Worm (Caenorhabditis elegans) whole organism, L1 larva: ENCODE results near the gene nspc-18.

Experiments used
- C16A3.4 ChIP-seq: fragments of 150-350 bp; optimal IDR thresholded peaks from 2 replicates; lab custom pipeline; 2014; ENCODE audit warnings: missing biosample characterization, missing genetic modification characterization
- aha-1 ChIP-seq: fragments of 150-350 bp; optimal IDR thresholded peaks from 2 replicates; lab custom pipeline; 2014; ENCODE audit warnings: missing biosample characterization, missing genetic modification characterization
- ama-1 ChIP-seq: fragments of 150-350 bp; optimal IDR thresholded peaks from 2 replicates; lab custom pipeline; 2014
- blmp-1 ChIP-seq: fragments of 150-350 bp; optimal IDR thresholded peaks from 2 replicates; lab custom pipeline; 2014; ENCODE audit warnings: missing biosample characterization, missing genetic modification characterization
- ceh-63 ChIP-seq: fragments of 200-800 bp; sonication (Bioruptor generic); optimal IDR thresholded peaks from 2 replicates; lab custom pipeline; 2018; ENCODE audit warnings: mild to moderate bottlenecking, missing genetic modification characterization, missing compliant biosample characterization
- ceh-8 ChIP-seq: fragments of 200-800 bp; sonication (Bioruptor generic); optimal IDR thresholded peaks from 2 replicates; lab custom pipeline; 2018; ENCODE audit warnings: mild to moderate bottlenecking, missing genetic modification characterization, moderate library complexity, missing compliant biosample characterization
- ces-1 ChIP-seq: fragments of 150-350 bp; optimal IDR thresholded peaks from 2 replicates; lab custom pipeline; 2014; ENCODE audit warnings: missing biosample characterization, missing genetic modification reagents, missing genetic modification characterization
- efl-1 ChIP-seq, 4 experiments: fragments of 150-350 bp; optimal IDR thresholded peaks in 3 of 4; peaks in 1 of 4; 1 replicate in 1 of 4; 2 replicates in 3 of 4; lab custom pipeline; 2014; ENCODE audit warnings: missing biosample characterization in 2 of 4, missing genetic modification characterization in 2 of 4, missing genetic modification reagents in 2 of 4
- fkh-4 ChIP-seq: sonication (generic microtip); optimal IDR thresholded peaks from 2 replicates; lab custom pipeline; 2016; ENCODE audit warnings: missing compliant biosample characterization, missing genetic modification characterization, borderline replicate concordance
- fkh-8 ChIP-seq: sonication (generic microtip); optimal IDR thresholded peaks from 2 replicates; lab custom pipeline; 2016; ENCODE audit warnings: mild to moderate bottlenecking, missing genetic modification characterization, missing compliant biosample characterization
- fos-1 ChIP-seq: fragments of 150-350 bp; optimal IDR thresholded peaks from 2 replicates; lab custom pipeline; 2014; ENCODE audit warnings: missing biosample characterization, missing genetic modification characterization
- grh-1 ChIP-seq: fragments of 200-800 bp; sonication (Bioruptor generic); IDR thresholded peaks from 2 replicates; pipeline ENCODE4 v1.3.6; 2022; ENCODE audit warnings: missing genetic modification reagents, missing genetic modification characterization, missing compliant biosample characterization
- lin-14 ChIP-seq: fragments of 200-800 bp; sonication (Bioruptor generic); optimal IDR thresholded peaks from 2 replicates; lab custom pipeline; 2018; ENCODE audit warnings: mild to moderate bottlenecking, missing genetic modification characterization, moderate library complexity, missing compliant biosample characterization
- mdl-1 ChIP-seq, 2 experiments: fragments of 150-350 bp; optimal IDR thresholded peaks; 2 replicates each; lab custom pipeline; 2014 to 2017; ENCODE audit warnings: missing biosample characterization in 2 of 2, missing genetic modification characterization in 2 of 2, inconsistent platforms in 1 of 2
- nhr-11 ChIP-seq: fragments of 150-350 bp; optimal IDR thresholded peaks from 2 replicates; lab custom pipeline; 2014; ENCODE audit warnings: missing biosample characterization, missing genetic modification characterization
- nhr-19 ChIP-seq: fragments of 200-800 bp; sonication (Bioruptor generic); conservative IDR thresholded peaks from 2 replicates; pipeline ENCODE4 v1.3.6; 2022; ENCODE audit warnings: missing genetic modification characterization, missing compliant biosample characterization
- nhr-20 ChIP-seq: sonication (generic microtip); optimal IDR thresholded peaks from 2 replicates; lab custom pipeline; 2016; ENCODE audit warnings: mild to moderate bottlenecking, missing genetic modification characterization, missing compliant biosample characterization
- nhr-28 ChIP-seq: fragments of 150-350 bp; optimal IDR thresholded peaks from 2 replicates; lab custom pipeline; 2014; ENCODE audit warnings: missing biosample characterization, missing genetic modification characterization
- nhr-47 ChIP-seq: sonication (generic microtip); optimal IDR thresholded peaks from 2 replicates; lab custom pipeline; 2016; ENCODE audit warnings: mild to moderate bottlenecking, missing genetic modification characterization, moderate library complexity, missing compliant biosample characterization
- nhr-71 ChIP-seq: sonication (generic microtip); optimal IDR thresholded peaks from 2 replicates; lab custom pipeline; 2016; ENCODE audit warnings: mild to moderate bottlenecking, missing genetic modification characterization, moderate library complexity, missing compliant biosample characterization
- nhr-76 ChIP-seq: sonication (generic microtip); optimal IDR thresholded peaks from 2 replicates; lab custom pipeline; 2017; ENCODE audit warnings: missing biosample characterization, missing genetic modification characterization
- nhr-85 ChIP-seq: sonication (generic microtip); peaks from one replicate; lab custom pipeline; 2016; ENCODE audit warnings: missing genetic modification characterization, inconsistent platforms, missing compliant biosample characterization
- pax-3 ChIP-seq: fragments of 200-800 bp; sonication (Bioruptor generic); optimal IDR thresholded peaks from 2 replicates; lab custom pipeline; 2018; ENCODE audit warnings: mild to moderate bottlenecking, missing genetic modification characterization, moderate library complexity, missing compliant biosample characterization
- rnt-1 ChIP-seq: sonication (generic microtip); optimal IDR thresholded peaks from 2 replicates; lab custom pipeline; 2016; ENCODE audit warnings: mild to moderate bottlenecking, missing genetic modification characterization, moderate library complexity, missing compliant biosample characterization
- skn-1 ChIP-seq: fragments of 150-350 bp; optimal IDR thresholded peaks from 2 replicates; lab custom pipeline; 2014; ENCODE audit warnings: missing biosample characterization, missing genetic modification characterization
- snu-23 ChIP-seq: sonication (generic microtip); optimal IDR thresholded peaks from 2 replicates; lab custom pipeline; 2016; ENCODE audit warnings: missing genetic modification characterization, missing compliant biosample characterization
- swsn-7 ChIP-seq: sonication (generic microtip); optimal IDR thresholded peaks from 2 replicates; lab custom pipeline; 2016; ENCODE audit warnings: missing genetic modification characterization, missing compliant biosample characterization
- tbx-2 ChIP-seq: sonication (generic microtip); optimal IDR thresholded peaks from 2 replicates; lab custom pipeline; 2016; ENCODE audit warnings: missing genetic modification characterization, missing compliant biosample characterization
- unc-130 ChIP-seq: fragments of 150-350 bp; optimal IDR thresholded peaks from 2 replicates; lab custom pipeline; 2017; ENCODE audit warnings: missing biosample characterization, missing genetic modification characterization, inconsistent platforms
- unc-62 ChIP-seq: fragments of 150-350 bp; optimal IDR thresholded peaks from 2 replicates; lab custom pipeline; 2014; ENCODE audit warnings: missing biosample characterization, missing genetic modification reagents, missing genetic modification characterization
- unc-86 ChIP-seq: sonication (generic microtip); optimal IDR thresholded peaks from 2 replicates; lab custom pipeline; 2016; ENCODE audit warnings: missing genetic modification characterization, missing compliant biosample characterization
- ztf-11 ChIP-seq, 2 experiments: sonication (generic microtip); optimal IDR thresholded peaks; 2 replicates each; lab custom pipeline; 2016 to 2017; ENCODE audit warnings: missing genetic modification characterization in 2 of 2, missing biosample characterization in 1 of 2, missing compliant biosample characterization in 1 of 2

The nspc-18 gene

DNA sequence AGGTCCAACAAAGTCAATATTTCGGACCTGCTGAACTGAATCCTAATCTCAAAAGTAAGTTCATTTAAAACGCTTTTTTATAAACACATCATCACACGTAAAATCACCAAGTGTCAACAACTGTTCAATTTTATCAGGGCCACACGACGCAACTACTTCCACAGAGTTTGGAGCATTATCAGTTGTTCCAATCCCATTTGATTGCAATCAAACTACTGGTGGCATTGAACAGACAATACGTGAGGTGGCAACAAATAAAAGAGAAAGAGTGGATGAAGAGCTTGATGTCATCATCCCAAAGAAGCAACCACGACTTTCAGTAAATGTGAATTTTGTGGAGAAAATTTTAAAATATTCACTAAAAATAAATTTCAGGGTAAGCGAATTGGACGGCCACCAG, 30.9 kb downstream of the nspc-18 start:
- TF ChIP-seq rnt-1 (tag; lab: Kevin White, UChicago) (peak; percentile 30), nhr-71 (tag; lab: Kevin White, UChicago) (peak; percentile 22), lin-14 (GFP tag; lab: Kevin White, UChicago) (peak; percentile 61), unc-130 (tag; lab: Kevin White, UChicago) (peak; percentile 64), mdl-1 (tag; optimal IDR thresholded peaks at IDR 0.05; lab: Kevin White, UChicago) (no peak), nhr-20 (tag; lab: Kevin White, UChicago) (no peak)

DNA sequence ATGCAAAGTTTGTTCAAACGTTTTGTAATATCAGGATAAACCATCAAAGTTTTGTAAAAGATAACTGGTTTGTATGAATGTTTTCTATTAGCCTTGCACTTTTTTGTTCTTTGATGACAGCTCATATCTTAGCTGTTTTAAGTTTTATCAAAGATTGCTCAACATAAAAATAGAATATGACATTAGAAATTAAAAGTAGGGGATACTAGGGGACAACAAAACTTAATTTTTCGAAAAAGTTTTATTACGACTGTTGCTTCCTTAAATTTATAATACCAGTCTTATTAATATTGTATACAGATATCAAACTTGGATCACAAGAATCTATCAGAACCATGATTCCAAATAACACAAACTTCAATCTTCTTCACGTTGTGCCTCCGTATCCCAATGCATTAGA, 31.7 kb downstream of the nspc-18 start, which contains the start of gene ztf-14:
Gene ztf-14 (plus strand): TSS at position 301 of the 400 bp plus-strand sequence.
- TF ChIP-seq ceh-8 (GFP tag; lab: Kevin White, UChicago) = no peak
- TF ChIP-seq skn-1 = no peak
- TF ChIP-seq nhr-71 (tag; lab: Kevin White, UChicago) = no peak
- no peak for TF ChIP-seq efl-1 (optimal IDR thresholded peaks at IDR 0.05; lab: Kevin White, UChicago)
- peak in 1 of 2 experiments; percentile 15 for TF ChIP-seq efl-1 (GFP tag; optimal IDR thresholded peaks at IDR 0.05 in 1 of 2; lab: Kevin White, UChicago)
- no peak for TF ChIP-seq nhr-20 (tag; lab: Kevin White, UChicago)
- no peak for TF ChIP-seq nhr-19
- no peak for TF ChIP-seq ztf-11 (tag; optimal IDR thresholded peaks at IDR 0.05; lab: Kevin White, UChicago)
- TF ChIP-seq fkh-4 (tag; lab: Kevin White, UChicago) = no peak

DNA sequence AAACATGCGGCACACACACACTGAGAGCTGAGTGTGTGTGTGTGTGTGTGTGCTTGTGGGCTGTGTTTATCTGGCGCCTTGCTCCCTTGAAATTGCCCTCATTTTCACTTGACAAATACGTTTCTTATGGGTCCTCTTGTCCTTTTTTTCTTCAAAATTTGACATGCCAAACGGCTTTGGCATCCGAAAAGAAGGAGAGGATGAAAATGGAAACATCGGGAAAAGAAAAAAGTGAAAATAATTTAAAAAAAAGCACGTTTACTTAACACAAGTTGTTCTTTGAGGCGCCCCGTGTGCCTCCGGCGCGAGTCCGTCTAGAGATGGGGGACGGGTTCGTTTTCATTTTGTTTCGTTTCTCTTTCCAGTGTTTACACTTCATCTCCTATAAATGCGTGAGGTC, 32.4 kb downstream of the nspc-18 start:
- TF ChIP-seq lin-14 (GFP tag; lab: Kevin White, UChicago) (peak; percentile 73), rnt-1 (tag; lab: Kevin White, UChicago) (peak; percentile 16), grh-1 (GFP tag; lab: Robert Waterston, UW) (no peak), nhr-76 (tag; lab: Kevin White, UChicago) (no peak)

DNA sequence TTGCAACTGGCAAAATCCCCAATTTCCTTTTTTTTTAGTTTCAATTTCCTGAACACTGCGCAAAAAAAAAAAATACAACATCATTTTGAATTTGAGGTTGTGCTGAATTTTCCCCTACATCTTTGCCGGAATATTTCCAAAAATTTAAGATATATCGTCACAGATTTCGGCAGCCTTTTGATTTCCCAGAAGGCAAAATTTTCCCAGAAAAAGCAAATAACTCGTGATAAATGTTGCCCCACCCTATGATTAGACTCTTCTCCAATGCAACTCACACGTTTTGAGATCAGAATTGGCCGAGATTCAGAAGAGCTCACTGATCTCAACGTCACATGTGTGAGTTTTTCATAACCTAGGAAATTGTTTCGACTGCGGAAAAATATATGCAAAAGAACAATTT, 35.0 kb downstream of the nspc-18 start:
- TF ChIP-seq nhr-71 (tag; lab: Kevin White, UChicago) (peak; percentile 71), mdl-1 (tag; optimal IDR thresholded peaks at IDR 0.05; lab: Kevin White, UChicago) (no peak), C16A3.4 (no peak), nhr-11 (tag; lab: Kevin White, UChicago) (peak; percentile 8), aha-1 (tag; lab: Kevin White, UChicago) (no peak), pax-3 (tag; lab: Kevin White, UChicago) (peak; percentile 33), nhr-47 (peak; percentile 66), unc-86 (no peak), fkh-8 (tag; lab: Kevin White, UChicago) (peak; percentile 90), ama-1 (lab: Kevin White, UChicago) (no peak), nhr-28 (tag; lab: Kevin White, UChicago) (no peak), tbx-2 (tag; lab: Kevin White, UChicago) (no peak), swsn-7 (tag; lab: Kevin White, UChicago) (peak; percentile 16), fkh-4 (tag; lab: Kevin White, UChicago) (no peak), ceh-63 (no peak), fos-1 (tag; lab: Kevin White, UChicago) (peak; percentile 1)

DNA sequence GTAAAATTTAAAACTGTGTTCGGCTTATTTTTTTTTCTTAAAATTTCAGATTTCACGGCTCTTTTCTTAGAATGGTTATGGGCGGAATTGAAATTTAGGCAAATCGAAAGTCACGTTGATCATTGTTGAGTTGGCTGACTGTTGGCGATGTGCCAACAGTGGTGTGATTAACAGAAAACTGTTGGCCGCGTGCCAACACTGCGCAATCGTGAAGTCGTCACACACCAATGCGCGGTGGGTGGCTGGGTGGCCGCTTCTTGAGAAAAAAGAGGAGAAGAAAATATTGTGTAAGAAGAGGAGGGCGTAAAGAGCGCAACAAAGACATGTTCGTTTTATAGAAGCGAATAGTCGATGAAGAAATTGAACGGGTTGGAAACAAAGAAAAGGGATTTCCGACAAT, 36.4 kb downstream of the nspc-18 start:
- TF ChIP-seq nhr-71 (tag; lab: Kevin White, UChicago) (peak; percentile 25), rnt-1 (tag; lab: Kevin White, UChicago) (peak; percentile 1), blmp-1 (tag; lab: Kevin White, UChicago) (peak; percentile 44), nhr-85 (tag; lab: Kevin White, UChicago) (peak; percentile 80), tbx-2 (tag; lab: Kevin White, UChicago) (peak; percentile 39), snu-23 (GFP tag; lab: Kevin White, UChicago) (peak; percentile 17), swsn-7 (tag; lab: Kevin White, UChicago) (no peak), grh-1 (GFP tag; lab: Robert Waterston, UW) (peak; percentile 28; the same call in 1 of the 2 replicates), ama-1 (lab: Kevin White, UChicago) (peak; percentile 68), lin-14 (GFP tag; lab: Kevin White, UChicago) (peak; percentile 54), ces-1 (no peak), efl-1 (optimal IDR thresholded peaks at IDR 0.05; lab: Kevin White, UChicago) (no peak), efl-1 (GFP tag; optimal IDR thresholded peaks at IDR 0.05 in 1 of 2; lab: Kevin White, UChicago) (peak in 1 of 2 experiments; percentile 20), nhr-19 (no peak), unc-62 (no peak)
